Worm (Caenorhabditis elegans) whole organism, early embryonic: ENCODE measurements around the gene mlk-1.

Experiments used
- B0310.2 ChIP-seq: sonication (generic microtip); optimal IDR thresholded peaks from 2 replicates; lab custom pipeline; 2016; ENCODE audit warnings: mild to moderate bottlenecking, missing genetic modification characterization, missing compliant biosample characterization
- F13C5.2 ChIP-seq: sonication (generic microtip); optimal IDR thresholded peaks from 2 replicates; lab custom pipeline; 2017; ENCODE audit warnings: mild to moderate bottlenecking, missing genetic modification characterization, inconsistent platforms, missing compliant biosample characterization
- aly-1 ChIP-seq: sonication (generic microtip); optimal IDR thresholded peaks from 2 replicates; lab custom pipeline; 2016; ENCODE audit warnings: missing genetic modification characterization, missing compliant biosample characterization
- ama-1 ChIP-seq: fragments of 150-350 bp; optimal IDR thresholded peaks from 2 replicates; lab custom pipeline; 2014
- ceh-13 ChIP-seq: fragments of 200-800 bp; sonication (Bioruptor generic); optimal IDR thresholded peaks from 2 replicates; lab custom pipeline; 2018; ENCODE audit warnings: mild to moderate bottlenecking, missing genetic modification characterization, missing compliant biosample characterization
- ceh-36 ChIP-seq: sonication (generic microtip); optimal IDR thresholded peaks from 2 replicates; lab custom pipeline; 2016; ENCODE audit warnings: missing genetic modification characterization, inconsistent platforms, missing compliant biosample characterization
- ets-7 ChIP-seq: sonication (generic microtip); optimal IDR thresholded peaks from 2 replicates; lab custom pipeline; 2016; ENCODE audit warnings: missing genotype, missing genetic modification characterization, missing compliant biosample characterization
- flt-1 ChIP-seq: fragments of 200-800 bp; sonication (Bioruptor generic); IDR thresholded peaks from 2 replicates; pipeline ENCODE4 v1.3.6; 2022; ENCODE audit warnings: missing genetic modification characterization, missing compliant biosample characterization
- hmbx-1 ChIP-seq: sonication (generic microtip); optimal IDR thresholded peaks from 2 replicates; lab custom pipeline; 2016; ENCODE audit warnings: mild to moderate bottlenecking, missing genetic modification characterization, missing compliant biosample characterization
- hmg-4 ChIP-seq: fragments of 200-800 bp; sonication (Bioruptor generic); optimal IDR thresholded peaks from 2 replicates; lab custom pipeline; 2018; ENCODE audit warnings: mild to moderate bottlenecking, missing genetic modification characterization, missing compliant biosample characterization
- hnd-1 ChIP-seq: sonication (generic microtip); optimal IDR thresholded peaks from 2 replicates; lab custom pipeline; 2016; ENCODE audit warnings: missing genetic modification characterization, missing compliant biosample characterization
- pes-1 ChIP-seq: fragments of 200-800 bp; sonication (Bioruptor generic); IDR thresholded peaks from 2 replicates; pipeline ENCODE4 v1.3.6; 2022; ENCODE audit warnings: missing genetic modification reagents, missing genetic modification characterization, missing compliant biosample characterization
- scrt-1 ChIP-seq: fragments of 200-800 bp; sonication (Bioruptor generic); IDR thresholded peaks from 2 replicates; pipeline ENCODE4 v1.3.6; 2022; ENCODE audit warnings: missing genetic modification characterization, missing compliant biosample characterization
- sea-1 ChIP-seq: fragments of 200-800 bp; sonication (Bioruptor generic); conservative IDR thresholded peaks from 2 replicates; pipeline ENCODE4 v1.3.6; 2022; ENCODE audit warnings: missing genetic modification characterization, missing compliant biosample characterization
- tbx-11 ChIP-seq: fragments of 200-800 bp; sonication (Bioruptor generic); IDR thresholded peaks from 2 replicates; pipeline ENCODE4 v1.3.6; 2022; ENCODE audit warnings: missing genetic modification characterization, missing compliant biosample characterization
- tbx-37 ChIP-seq: fragments of 200-800 bp; sonication (Bioruptor generic); conservative IDR thresholded peaks from 2 replicates; pipeline ENCODE4 v1.3.6; 2022; ENCODE audit warnings: missing genetic modification reagents, missing genetic modification characterization, missing compliant biosample characterization
- tra-4 ChIP-seq: sonication (generic microtip); optimal IDR thresholded peaks from 2 replicates; lab custom pipeline; 2017; ENCODE audit warnings: missing genetic modification characterization, missing compliant biosample characterization

The mlk-1 gene

DNA sequence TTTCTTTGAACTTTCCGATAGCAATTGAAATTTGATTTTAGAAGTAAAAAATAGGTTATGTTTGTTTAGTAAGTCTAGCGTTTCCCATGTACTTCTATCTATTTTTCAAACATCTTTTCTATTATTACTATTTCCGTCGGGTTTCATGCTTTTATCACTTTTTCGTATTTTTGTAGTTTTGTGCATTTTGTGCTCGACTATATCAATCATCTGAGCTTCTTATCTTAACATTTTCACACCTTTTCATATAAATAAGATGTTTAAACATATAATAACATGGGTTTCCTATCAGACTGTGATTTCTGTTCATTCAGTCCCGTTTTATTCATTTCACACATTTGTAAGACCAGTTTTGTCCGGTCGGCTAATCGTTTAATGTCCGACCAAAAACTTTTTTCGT, 46.5 kb downstream of the mlk-1 start:
- no peak for TF ChIP-seq ama-1 (lab: Kevin White, UChicago)
- TF ChIP-seq aly-1 (tag; lab: Kevin White, UChicago): no peak
- no peak for TF ChIP-seq B0310.2 (tag; lab: Kevin White, UChicago)
- TF ChIP-seq ets-7 (tag; lab: Kevin White, UChicago): no peak
- TF ChIP-seq F13C5.2: no peak
- TF ChIP-seq pes-1 (GFP tag; lab: Robert Waterston, UW): no peak
- no peak for TF ChIP-seq flt-1 (GFP tag; lab: Robert Waterston, UW)
- no peak for TF ChIP-seq tbx-11
- no peak for TF ChIP-seq hnd-1
- TF ChIP-seq tra-4 (tag; lab: Kevin White, UChicago): no peak
- no peak for TF ChIP-seq scrt-1
- no peak for TF ChIP-seq tbx-37 (GFP tag; lab: Robert Waterston, UW)
- no peak for TF ChIP-seq hmg-4 (GFP tag; lab: Kevin White, UChicago)

DNA sequence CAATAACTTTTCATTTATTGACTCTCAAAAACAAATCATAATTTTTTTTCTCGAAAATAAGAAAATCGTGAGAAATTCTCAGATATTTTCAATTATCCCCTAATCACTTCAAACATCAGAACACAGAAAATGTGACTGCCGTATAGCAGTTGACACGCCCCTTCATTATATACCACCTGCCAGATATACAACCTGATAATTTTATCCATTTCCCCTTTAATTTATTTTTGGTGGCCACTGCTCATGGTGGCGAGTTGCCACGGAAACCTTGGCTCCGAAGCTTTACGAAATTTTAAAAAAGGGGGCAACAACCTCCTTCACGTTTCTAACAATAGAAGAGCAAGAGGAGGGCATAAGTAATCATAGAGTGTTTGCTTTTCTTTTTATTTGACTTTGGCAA, 47.9 kb downstream of the mlk-1 start:
- TF ChIP-seq hmbx-1 (tag; lab: Kevin White, UChicago): no peak
- TF ChIP-seq pes-1 (GFP tag; lab: Robert Waterston, UW): no peak
- TF ChIP-seq tra-4 (tag; lab: Kevin White, UChicago): no peak

- TF ChIP-seq aly-1 (tag; lab: Kevin White, UChicago) (no peak), ama-1 (lab: Kevin White, UChicago) (no peak), hmbx-1 (tag; lab: Kevin White, UChicago) (no peak), F13C5.2 (no peak), tbx-37 (GFP tag; lab: Robert Waterston, UW) (no peak), tra-4 (tag; lab: Kevin White, UChicago) (no peak), flt-1 (GFP tag; lab: Robert Waterston, UW) (no peak), pes-1 (GFP tag; lab: Robert Waterston, UW) (no peak), hnd-1 (no peak), B0310.2 (tag; lab: Kevin White, UChicago) (no peak), hmg-4 (GFP tag; lab: Kevin White, UChicago) (no peak), ceh-13 (GFP tag; lab: Kevin White, UChicago) (no peak), scrt-1 (no peak), ets-7 (tag; lab: Kevin White, UChicago) (no peak), sea-1 (GFP tag; lab: Robert Waterston, UW) (no peak), ceh-36 (no peak), tbx-11 (no peak)
Observed at ce11 chrV:5012193-5012853, 52.3 kb downstream of the mlk-1 start, which contains the start of gene srr-6. Gene srr-6 (plus strand): TSS chrV:5012803.
